Worm (Caenorhabditis elegans): ENCODE measurements around the gene wdr-54.

DNA sequence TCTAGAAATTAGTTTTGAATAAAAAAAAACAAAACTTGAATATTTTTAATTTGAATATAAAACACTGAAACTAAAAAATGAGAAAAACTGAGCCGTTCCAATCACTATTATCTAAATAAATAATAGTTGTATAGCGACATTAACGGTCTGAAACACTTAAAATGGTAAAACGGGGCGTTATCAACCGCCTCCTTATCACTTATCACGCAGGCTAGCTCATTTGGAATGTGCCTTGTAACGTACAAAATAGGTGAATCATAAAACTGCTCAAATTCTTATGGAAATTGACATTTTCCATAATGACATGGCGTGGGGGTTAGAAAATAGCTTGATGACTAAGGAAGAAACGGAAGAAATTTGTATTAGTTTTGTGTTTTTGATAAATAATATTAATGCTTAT, 12.8 kb upstream of the wdr-54 start, which contains the start of gene ifd-2:
- TF ChIP-seq unc-62 (GFP tag; optimal IDR thresholded peaks at IDR 0.05 in 1 of 2), result no peak
- TF ChIP-seq unc-62 (tag; optimal IDR thresholded peaks at IDR 0.05), result no peak
- no peak for TF ChIP-seq F44E2.7 (GFP tag; IDR thresholded peaks at IDR 0.05)
- TF ChIP-seq lin-15B (tag; optimal IDR thresholded peaks at IDR 0.05), result no peak
- no peak for TF ChIP-seq nhr-48 (tag; optimal IDR thresholded peaks at IDR 0.05)
- TF ChIP-seq ama-1 (optimal IDR thresholded peaks at IDR 0.05), result no peak
- no peak for TF ChIP-seq aly-2 (tag; optimal IDR thresholded peaks at IDR 0.05)
- peak; percentile 54 for TF ChIP-seq dve-1 (tag; optimal IDR thresholded peaks at IDR 0.05; ENCODE audit: insufficient read depth)
